Fruit fly (Drosophila melanogaster) whole organism, embryonic: Measurements from ENCODE around the gene CG8993.

Source experiments
- Blimp-1 ChIP-seq: fragments of 200-800 bp; sonication (Bioruptor generic); optimal IDR thresholded peaks from 3 replicates; lab custom pipeline; 2018; ENCODE audit warnings: missing biosample characterization, missing genetic modification characterization, mild to moderate bottlenecking, moderate library complexity, missing genetic modification reagents
- CG10147 ChIP-seq: fragments of 200-800 bp; sonication (Bioruptor generic); optimal IDR thresholded peaks from 2 replicates; lab custom pipeline; 2019; ENCODE audit warnings: missing biosample characterization, mild to moderate bottlenecking, missing genetic modification characterization, moderate library complexity
- CG10565 ChIP-seq: fragments of 200-800 bp; sonication (Bioruptor generic); optimal IDR thresholded peaks from 3 replicates; lab custom pipeline; 2016; ENCODE audit warnings: missing biosample characterization, mild to moderate bottlenecking, missing genetic modification characterization
- CG11085 ChIP-seq: fragments of 200-800 bp; sonication (Bioruptor generic); IDR thresholded peaks from 2 replicates; pipeline ENCODE4 v1.3.6; 2022; ENCODE audit warnings: missing biosample characterization, missing genetic modification characterization
- CG11093 ChIP-seq: fragments of 200-800 bp; sonication (Bioruptor generic); IDR thresholded peaks from 3 replicates; pipeline ENCODE4 v1.3.6; 2022; ENCODE audit warnings: missing biosample characterization, missing genetic modification characterization
- CG11504 ChIP-seq: fragments of 200-800 bp; sonication (Bioruptor generic); optimal IDR thresholded peaks from 3 replicates; lab custom pipeline; 2019; ENCODE audit warnings: missing biosample characterization, mild to moderate bottlenecking, missing genetic modification characterization, moderate library complexity
- CG12071 ChIP-seq: fragments of 200-800 bp; sonication (Bioruptor generic); optimal IDR thresholded peaks from 3 replicates; lab custom pipeline; 2018; ENCODE audit warnings: missing biosample characterization, mild to moderate bottlenecking, missing genetic modification characterization
- CG13296 ChIP-seq: fragments of 200-800 bp; sonication (Bioruptor generic); optimal IDR thresholded peaks from 3 replicates; lab custom pipeline; 2018; ENCODE audit warnings: missing biosample characterization, mild to moderate bottlenecking, missing genetic modification characterization
- CG14014 ChIP-seq: fragments of 200-800 bp; sonication (Bioruptor generic); IDR thresholded peaks from 2 replicates; pipeline ENCODE4 v1.3.6; 2022; ENCODE audit warnings: missing biosample characterization, missing genetic modification characterization
- CG15514 ChIP-seq: fragments of 200-800 bp; sonication (Bioruptor generic); optimal IDR thresholded peaks from 3 replicates; lab custom pipeline; 2017; ENCODE audit warnings: missing biosample characterization, missing genetic modification characterization, mild to moderate bottlenecking, moderate library complexity, missing genetic modification reagents
- CG17359 ChIP-seq: fragments of 200-800 bp; sonication (Bioruptor generic); optimal IDR thresholded peaks from 3 replicates; lab custom pipeline; 2018; ENCODE audit warnings: missing biosample characterization, mild to moderate bottlenecking, missing genetic modification characterization, moderate library complexity
- CG18764 ChIP-seq: fragments of 200-800 bp; sonication (Bioruptor generic); optimal IDR thresholded peaks from 3 replicates; lab custom pipeline; 2016; ENCODE audit warnings: missing biosample characterization, missing genetic modification characterization
- CG3995 ChIP-seq: fragments of 200-800 bp; sonication (Bioruptor generic); optimal IDR thresholded peaks from 3 replicates; lab custom pipeline; 2016; ENCODE audit warnings: missing biosample characterization, missing genetic modification characterization
- CG4820 ChIP-seq: fragments of 200-800 bp; sonication (Bioruptor generic); optimal IDR thresholded peaks from 3 replicates; lab custom pipeline; 2016; ENCODE audit warnings: missing biosample characterization, missing genetic modification characterization
- CG6765 ChIP-seq: fragments of 200-800 bp; sonication (Bioruptor generic); optimal IDR thresholded peaks from 3 replicates; lab custom pipeline; 2017; ENCODE audit warnings: missing biosample characterization, mild to moderate bottlenecking, missing genetic modification characterization
- CG6813 ChIP-seq: fragments of 200-800 bp; sonication (Bioruptor generic); optimal IDR thresholded peaks from 2 replicates; lab custom pipeline; 2017; ENCODE audit warnings: missing biosample characterization, missing genetic modification characterization, mild to moderate bottlenecking, moderate library complexity, missing genetic modification reagents
- CG8765 ChIP-seq: fragments of 200-800 bp; sonication (Bioruptor generic); IDR thresholded peaks from 2 replicates; pipeline ENCODE4 v1.3.6; 2022; ENCODE audit warnings: missing biosample characterization, missing genetic modification characterization
- CG9215 ChIP-seq: fragments of 200-800 bp; sonication (Bioruptor generic); IDR thresholded peaks from 2 replicates; pipeline ENCODE4 v1.3.6; 2022; ENCODE audit warnings: missing biosample characterization, missing genetic modification characterization
- CG9727 ChIP-seq: fragments of 200-800 bp; sonication (Bioruptor generic); optimal IDR thresholded peaks from 3 replicates; lab custom pipeline; 2017; ENCODE audit warnings: missing biosample characterization, mild to moderate bottlenecking, missing genetic modification characterization
- Drgx ChIP-seq: fragments of 200-800 bp; sonication (Bioruptor generic); IDR thresholded peaks from 2 replicates; pipeline ENCODE4 v1.3.6; 2022; ENCODE audit warnings: missing biosample characterization, missing genetic modification characterization
- Ets65A ChIP-seq: fragments of 200-800 bp; sonication (Bioruptor generic); peaks from one replicate; lab custom pipeline; 2016; ENCODE audit warnings: missing biosample characterization, missing genetic modification characterization
- Ets97D ChIP-seq: fragments of 200-800 bp; sonication (Bioruptor generic); optimal IDR thresholded peaks from 3 replicates; lab custom pipeline; 2016; ENCODE audit warnings: missing biosample characterization, missing genetic modification characterization
- Hr3 ChIP-seq: fragments of 200-800 bp; sonication (Bioruptor generic); optimal IDR thresholded peaks from 3 replicates; lab custom pipeline; 2016; ENCODE audit warnings: missing biosample characterization, missing genetic modification characterization
- Hr39 ChIP-seq: fragments of >200 bp; optimal IDR thresholded peaks from 2 replicates; lab custom pipeline; 2017
- MESR4 ChIP-seq: fragments of 200-800 bp; sonication (Bioruptor generic); optimal IDR thresholded peaks from 2 replicates; lab custom pipeline; 2018; ENCODE audit warnings: missing biosample characterization, mild to moderate bottlenecking, missing genetic modification characterization, moderate library complexity
- Med ChIP-seq: fragments of 200-800 bp; sonication (Bioruptor generic); peaks from one replicate; lab custom pipeline; 2016; ENCODE audit warnings: missing biosample characterization, missing genetic modification characterization, mild to moderate bottlenecking, inconsistent platforms, moderate library complexity
- Pdp1 ChIP-seq, 2 experiments: fragments of 200-800 bp; sonication (Bioruptor generic); optimal IDR thresholded peaks; 3 replicates each; lab custom pipeline; 2016; ENCODE audit warnings: missing biosample characterization in 2 of 2, missing genetic modification characterization in 2 of 2, mild to moderate bottlenecking in 1 of 2, moderate library complexity in 1 of 2
- Ptx1 ChIP-seq: fragments of 200-800 bp; sonication (Bioruptor generic); IDR thresholded peaks from 2 replicates; pipeline ENCODE4 v1.3.6; 2022; ENCODE audit warnings: missing biosample characterization, missing genetic modification characterization
- Sry-β ChIP-seq: fragments of 200-800 bp; sonication (Bioruptor generic); optimal IDR thresholded peaks from 2 replicates; lab custom pipeline; 2018; ENCODE audit warnings: missing biosample characterization, mild to moderate bottlenecking, missing genetic modification characterization, moderate library complexity
- Xrp1 ChIP-seq: fragments of 200-800 bp; sonication (Bioruptor generic); IDR thresholded peaks from 2 replicates; pipeline ENCODE4 v1.3.6; 2022; ENCODE audit warnings: missing biosample characterization, missing genetic modification characterization
- ap ChIP-seq: fragments of 200-800 bp; sonication (Bioruptor generic); IDR thresholded peaks from 2 replicates; pipeline ENCODE4 v1.3.6; 2022; ENCODE audit warnings: missing biosample characterization, missing genetic modification characterization
- chif ChIP-seq, 2 experiments: fragments of 200-800 bp; sonication (Bioruptor generic); optimal IDR thresholded peaks; 3 replicates each; lab custom pipeline; 2016; ENCODE audit warnings: missing biosample characterization in 2 of 2, missing genetic modification characterization in 2 of 2
- cwo ChIP-seq: fragments of 200-800 bp; sonication (Bioruptor generic); optimal IDR thresholded peaks from 3 replicates; lab custom pipeline; 2017; ENCODE audit warnings: missing biosample characterization, missing genetic modification characterization, mild to moderate bottlenecking, moderate library complexity, missing genetic modification reagents
- dm ChIP-seq: fragments of 200-800 bp; sonication (Bioruptor generic); optimal IDR thresholded peaks from 3 replicates; lab custom pipeline; 2016; ENCODE audit warnings: missing biosample characterization, missing genetic modification characterization
- dysf ChIP-seq: fragments of 200-800 bp; sonication (Bioruptor generic); IDR thresholded peaks from 3 replicates; pipeline ENCODE4 v1.3.6; 2022; ENCODE audit warnings: missing biosample characterization, missing genetic modification characterization
- fd64A ChIP-seq: fragments of 200-800 bp; sonication (Bioruptor generic); optimal IDR thresholded peaks from 3 replicates; lab custom pipeline; 2018; ENCODE audit warnings: missing biosample characterization, mild to moderate bottlenecking, missing genetic modification characterization
- fd96Cb ChIP-seq: fragments of 200-800 bp; sonication (Bioruptor generic); optimal IDR thresholded peaks from 2 replicates; lab custom pipeline; 2018; ENCODE audit warnings: missing biosample characterization, mild to moderate bottlenecking, missing genetic modification characterization, moderate library complexity
- gem ChIP-seq: fragments of 200-800 bp; sonication (Bioruptor generic); optimal IDR thresholded peaks from 2 replicates; lab custom pipeline; 2019; ENCODE audit warnings: missing biosample characterization, mild to moderate bottlenecking, missing genetic modification characterization, moderate library complexity
- her ChIP-seq: fragments of 200-800 bp; sonication (Bioruptor generic); optimal IDR thresholded peaks from 2 replicates; lab custom pipeline; 2016; ENCODE audit warnings: missing biosample characterization, missing genetic modification characterization
- hkb ChIP-seq, 2 experiments: fragments of 200-800 bp in 1 of 2; fragments of >200 bp in 1 of 2; sonication (Bioruptor generic) in 1 of 2; IDR thresholded peaks in 1 of 2; optimal IDR thresholded peaks in 1 of 2; 2 replicates each; pipeline versions ENCODE4 v1.3.6 to Lab custom; 2017 to 2022; ENCODE audit warnings: missing biosample characterization in 1 of 2, missing genetic modification characterization in 1 of 2
- kay ChIP-seq: fragments of 200-800 bp; sonication (Bioruptor generic); optimal IDR thresholded peaks from 2 replicates; lab custom pipeline; 2016; ENCODE audit warnings: missing biosample characterization, missing genetic modification characterization
- phol ChIP-seq: fragments of 200-800 bp; sonication (Bioruptor generic); optimal IDR thresholded peaks from 3 replicates; lab custom pipeline; 2018; ENCODE audit warnings: missing biosample characterization, mild to moderate bottlenecking, missing genetic modification characterization, moderate library complexity
- run ChIP-seq: fragments of 200-800 bp; sonication (Bioruptor generic); optimal IDR thresholded peaks from 3 replicates; lab custom pipeline; 2018; ENCODE audit warnings: missing biosample characterization, mild to moderate bottlenecking, missing genetic modification characterization
- salm ChIP-seq: fragments of 200-800 bp; sonication (Bioruptor generic); optimal IDR thresholded peaks from 2 replicates; lab custom pipeline; 2018; ENCODE audit warnings: missing biosample characterization, mild to moderate bottlenecking, missing genetic modification characterization
- sens ChIP-seq: fragments of 200-800 bp; sonication (Bioruptor generic); peaks from one replicate; lab custom pipeline; 2016; ENCODE audit warnings: missing biosample characterization, missing genetic modification characterization
- sim ChIP-seq: fragments of 200-800 bp; sonication (Bioruptor generic); IDR thresholded peaks from 2 replicates; pipeline ENCODE4 v1.3.6; 2022; ENCODE audit warnings: missing biosample characterization, missing genetic modification characterization
- sr ChIP-seq: fragments of 200-800 bp; sonication (Bioruptor generic); IDR thresholded peaks from 3 replicates; pipeline ENCODE4 v1.3.6; 2022; ENCODE audit warnings: missing biosample characterization, missing genetic modification characterization
- tll ChIP-seq, 2 experiments: fragments of 200-800 bp in 1 of 2; fragments of >200 bp in 1 of 2; sonication (Bioruptor generic) in 1 of 2; optimal IDR thresholded peaks; 2 replicates each; lab custom pipeline; 2017 to 2019; ENCODE audit warnings: missing biosample characterization in 2 of 2, missing genetic modification characterization in 2 of 2, mild to moderate bottlenecking in 1 of 2, moderate library complexity in 1 of 2
- unpg ChIP-seq: fragments of 200-800 bp; sonication (Bioruptor generic); optimal IDR thresholded peaks from 3 replicates; lab custom pipeline; 2018; ENCODE audit warnings: missing biosample characterization, mild to moderate bottlenecking, missing genetic modification characterization, moderate library complexity
- vvl ChIP-seq: fragments of 200-800 bp; sonication (Bioruptor generic); IDR thresholded peaks from 2 replicates; pipeline ENCODE4 v1.3.6; 2022; ENCODE audit warnings: missing biosample characterization, missing genetic modification characterization
- z ChIP-seq: fragments of 200-800 bp; sonication (Bioruptor generic); IDR thresholded peaks from 3 replicates; pipeline ENCODE4 v1.3.6; 2022; ENCODE audit warnings: missing biosample characterization, missing genetic modification characterization

The CG8993 gene

DNA sequence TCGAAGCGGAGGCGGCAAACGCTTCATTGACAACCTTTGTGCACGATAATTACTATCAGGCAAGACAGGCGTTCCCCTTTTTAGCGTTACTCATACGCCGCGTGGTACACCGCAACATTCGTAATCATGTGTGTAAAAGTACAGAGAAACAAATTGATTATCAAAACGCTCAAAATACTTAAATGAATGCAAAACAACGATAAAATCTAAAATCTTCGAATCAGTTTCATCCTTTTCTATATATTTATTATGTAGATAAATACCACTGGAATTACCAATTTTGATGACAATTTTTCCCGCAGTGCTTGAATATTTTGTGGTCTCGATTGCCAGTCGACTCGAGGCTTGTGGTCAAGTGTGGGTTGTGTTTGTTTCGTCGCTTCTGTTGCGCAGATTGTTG lies 38.9 kb downstream of the CG8993 start (continued):
- TF ChIP-seq sim (GFP tag; lab: Robert Waterston, UW) = no peak
- TF ChIP-seq CG11093 (GFP tag; lab: Robert Waterston, UW) = no peak
- TF ChIP-seq CG10147 (GFP tag; lab: Kevin White, UChicago) = peak; percentile 69
- TF ChIP-seq cwo (GFP tag; lab: Kevin White, UChicago) = peak; percentile 51
- TF ChIP-seq Xrp1 (GFP tag; lab: Robert Waterston, UW) = peak; percentile 7; the same call in 1 of the 2 replicates
- TF ChIP-seq ap (GFP tag; lab: Robert Waterston, UW) = no peak
- TF ChIP-seq CG14014 = no peak
- peak; percentile 12 for TF ChIP-seq Blimp-1 (GFP tag; lab: Kevin White, UChicago)
- TF ChIP-seq salm (tag; lab: Kevin White, UChicago) = no peak
- no peak for TF ChIP-seq Hr3
- peak; percentile 70 for TF ChIP-seq CG11504
- peak; percentile 66 for TF ChIP-seq Ets65A (GFP tag; lab: Kevin White, UChicago)
- TF ChIP-seq CG8765 = no peak
- no peak for TF ChIP-seq CG3995 (GFP tag; lab: Kevin White, UChicago)
- no peak for TF ChIP-seq chif (GFP tag; optimal IDR thresholded peaks at IDR 0.05; lab: Kevin White, UChicago)
- peak; percentile 73 for TF ChIP-seq Med (GFP tag; lab: Kevin White, UChicago)
- peak in 1 of 2 experiments; percentile 21 for TF ChIP-seq Pdp1 (GFP tag; optimal IDR thresholded peaks at IDR 0.05; lab: Kevin White, UChicago)
- TF ChIP-seq gem (tag; lab: Kevin White, UChicago) = peak; percentile 36
- TF ChIP-seq Ptx1 = peak; percentile 23; the same call in 1 of the 2 replicates
- no peak for TF ChIP-seq Hr39 (lab: Kevin White, UChicago)
- TF ChIP-seq vvl (GFP tag; lab: Robert Waterston, UW) = 0 out of 2 replicates have a peak, but pooled peaks have one; percentile 11
- peak; percentile 26 for TF ChIP-seq sens
- no peak for TF ChIP-seq fd64A (GFP tag; lab: Kevin White, UChicago)
- TF ChIP-seq Sry-β = no peak
- TF ChIP-seq CG15514 = peak; percentile 29
- no peak for TF ChIP-seq CG9215 (GFP tag; lab: Robert Waterston, UW)
- peak; percentile 13 for TF ChIP-seq CG18764 (GFP tag; lab: Kevin White, UChicago)
- no peak for TF ChIP-seq z
- TF ChIP-seq tll (GFP tag; optimal IDR thresholded peaks at IDR 0.05; lab: Kevin White, UChicago) = no peak
- TF ChIP-seq unpg (GFP tag; lab: Kevin White, UChicago) = no peak
- TF ChIP-seq Drgx (GFP tag; lab: Robert Waterston, UW) = peak; percentile 42; the same call in 1 of the 2 replicates
- TF ChIP-seq CG12071 (GFP tag; lab: Kevin White, UChicago) = peak; percentile 14
- no peak for TF ChIP-seq sr
- peak; percentile 32 for TF ChIP-seq kay (GFP tag; lab: Kevin White, UChicago)
- no peak for TF ChIP-seq her (GFP tag; lab: Kevin White, UChicago)
- TF ChIP-seq hkb (optimal IDR thresholded peaks at IDR 0.05; lab: Kevin White, UChicago) = no peak
- peak; percentile 43; the same call in 1 of the 2 replicates for TF ChIP-seq hkb (GFP tag; IDR thresholded peaks at IDR 0.05; lab: Robert Waterston, UW)
- TF ChIP-seq CG4820 (GFP tag; lab: Kevin White, UChicago) = peak; percentile 7
- no peak for TF ChIP-seq CG10565 (GFP tag; lab: Kevin White, UChicago)
- TF ChIP-seq CG11085 (GFP tag; lab: Robert Waterston, UW) = no peak
- peak; percentile 22 for TF ChIP-seq phol (tag; lab: Kevin White, UChicago)
- TF ChIP-seq MESR4 (GFP tag; lab: Kevin White, UChicago) = no peak
- TF ChIP-seq CG13296 (GFP tag; lab: Kevin White, UChicago) = no peak
- TF ChIP-seq CG6813 = peak; percentile 24
- TF ChIP-seq CG9727 (GFP tag; lab: Kevin White, UChicago) = peak; percentile 17
- no peak for TF ChIP-seq run (tag; lab: Kevin White, UChicago)
- peak; percentile 33; the same call in 1 of the 3 replicates for TF ChIP-seq dysf (GFP tag; lab: Robert Waterston, UW)
- TF ChIP-seq CG17359 (tag; lab: Kevin White, UChicago) = peak; percentile 30
- TF ChIP-seq CG6765 = no peak
- no peak for TF ChIP-seq Ets97D
- TF ChIP-seq fd96Cb = peak; percentile 5
- no peak for TF ChIP-seq dm (GFP tag; lab: Kevin White, UChicago)
